Fruit fly (Drosophila melanogaster) whole organism, embryonic: Measurements from ENCODE around the gene CG17752.
A peak's percentile ranks its signal among the peaks of the same experiment; 100 is the strongest.

Experiments
- Awh ChIP-seq: fragments of 200-800 bp; sonication (Bioruptor generic); IDR thresholded peaks from 2 replicates; pipeline ENCODE4, ENCODE4 v1.3.6; 2022; ENCODE audit warnings: missing biosample characterization, missing genetic modification characterization
- BEAF-32 ChIP-seq: fragments of 200-800 bp; sonication (Bioruptor generic); optimal IDR thresholded peaks from 3 replicates; lab custom pipeline; 2017; ENCODE audit warnings: missing biosample characterization, missing genetic modification characterization, mild to moderate bottlenecking, moderate library complexity, missing genetic modification reagents
- Bgb ChIP-seq: fragments of 200-800 bp; sonication (Bioruptor generic); IDR thresholded peaks from 2 replicates; pipeline ENCODE4 v1.3.6; 2022; ENCODE audit warnings: missing biosample characterization, missing genetic modification characterization; ENCODE audit not compliant: partially characterized antibody
- CG10543 ChIP-seq: fragments of 200-800 bp; sonication (Bioruptor generic); optimal IDR thresholded peaks from 3 replicates; lab custom pipeline; 2017; ENCODE audit warnings: missing biosample characterization, mild to moderate bottlenecking, missing genetic modification characterization, moderate library complexity
- CG11247 ChIP-seq: fragments of 200-800 bp; sonication (Bioruptor generic); IDR thresholded peaks from 2 replicates; pipeline ENCODE4 v1.3.6; 2022; ENCODE audit warnings: missing biosample characterization, missing genetic modification characterization
- CG13287 ChIP-seq: fragments of 200-800 bp; sonication (Bioruptor generic); IDR thresholded peaks from 2 replicates; pipeline ENCODE4 v1.3.6; 2022; ENCODE audit warnings: missing biosample characterization, missing genetic modification characterization; ENCODE audit not compliant: partially characterized antibody
- CG13624 ChIP-seq: fragments of 200-800 bp; sonication (Bioruptor generic); optimal IDR thresholded peaks from 2 replicates; lab custom pipeline; 2016; ENCODE audit warnings: missing biosample characterization, missing genetic modification characterization
- CG14050 ChIP-seq: fragments of 200-800 bp; sonication (Bioruptor generic); IDR thresholded peaks from 3 replicates; pipeline ENCODE4 v1.3.6; 2022; ENCODE audit warnings: missing biosample characterization, missing genetic modification characterization
- CG14441 ChIP-seq: fragments of 200-800 bp; sonication (Bioruptor generic); IDR thresholded peaks from 2 replicates; pipeline ENCODE4 v1.3.6; 2022; ENCODE audit warnings: missing biosample characterization, missing genetic modification characterization
- CG14860 ChIP-seq: fragments of 200-800 bp; sonication (Bioruptor generic); IDR thresholded peaks from 3 replicates; pipeline ENCODE4 v1.3.6; 2022; ENCODE audit warnings: missing biosample characterization, missing genetic modification characterization; ENCODE audit not compliant: partially characterized antibody
- CG1603 ChIP-seq: fragments of 200-800 bp; sonication (Bioruptor generic); optimal IDR thresholded peaks from 2 replicates; lab custom pipeline; 2019; ENCODE audit warnings: missing biosample characterization, mild to moderate bottlenecking, missing genetic modification characterization, moderate library complexity
- CG16813 ChIP-seq: fragments of 200-800 bp; sonication (Bioruptor generic); IDR thresholded peaks from 3 replicates; pipeline ENCODE4 v1.3.6; 2022; ENCODE audit warnings: missing biosample characterization, missing genetic modification characterization; ENCODE audit not compliant: partially characterized antibody
- CG17361 ChIP-seq: fragments of 200-800 bp; sonication (Bioruptor generic); IDR thresholded peaks from 3 replicates; pipeline ENCODE4 v1.3.6; 2022; ENCODE audit warnings: missing biosample characterization, missing genetic modification characterization
- CG18619 ChIP-seq: fragments of 200-800 bp; sonication (Bioruptor generic); optimal IDR thresholded peaks from 3 replicates; lab custom pipeline; 2017; ENCODE audit warnings: missing biosample characterization, mild to moderate bottlenecking, missing genetic modification characterization
- CG3281 ChIP-seq: fragments of 200-800 bp; sonication (Bioruptor generic); optimal IDR thresholded peaks from 3 replicates; lab custom pipeline; 2017; ENCODE audit warnings: missing biosample characterization, mild to moderate bottlenecking, missing genetic modification characterization
- CG4820 ChIP-seq: fragments of 200-800 bp; sonication (Bioruptor generic); optimal IDR thresholded peaks from 3 replicates; lab custom pipeline; 2016; ENCODE audit warnings: missing biosample characterization, missing genetic modification characterization
- CG7963 ChIP-seq: fragments of 200-800 bp; sonication (Bioruptor generic); IDR thresholded peaks from 3 replicates; pipeline ENCODE4 v1.3.6; 2022; ENCODE audit warnings: missing biosample characterization, missing genetic modification characterization; ENCODE audit not compliant: partially characterized antibody
- CG8944 ChIP-seq: fragments of 200-800 bp; sonication (Bioruptor generic); optimal IDR thresholded peaks from 3 replicates; lab custom pipeline; 2016; ENCODE audit warnings: missing biosample characterization, missing genetic modification characterization
- Doc3 ChIP-seq: fragments of 200-800 bp; sonication (Bioruptor generic); IDR thresholded peaks from 3 replicates; pipeline ENCODE4 v1.3.6; 2022; ENCODE audit warnings: missing biosample characterization, missing genetic modification characterization; ENCODE audit not compliant: partially characterized antibody
- Dref ChIP-seq: fragments of 200-800 bp; sonication (Bioruptor generic); IDR thresholded peaks from 2 replicates; pipeline ENCODE4 v1.3.6; 2022; ENCODE audit warnings: missing biosample characterization, missing genetic modification characterization
- E2f1 ChIP-seq: fragments of 200-800 bp; sonication (Bioruptor generic); IDR thresholded peaks from 2 replicates; pipeline ENCODE4 v1.3.6; 2022; ENCODE audit warnings: missing biosample characterization, missing genetic modification characterization
- Ets65A ChIP-seq: fragments of 200-800 bp; sonication (Bioruptor generic); peaks from one replicate; lab custom pipeline; 2016; ENCODE audit warnings: missing biosample characterization, missing genetic modification characterization
- HLHmδ ChIP-seq: fragments of 200-800 bp; sonication (Bioruptor generic); optimal IDR thresholded peaks from 2 replicates; lab custom pipeline; 2018; ENCODE audit warnings: missing biosample characterization, mild to moderate bottlenecking, missing genetic modification characterization, moderate library complexity
- MBD-R2 ChIP-seq: fragments of 200-800 bp; sonication (Bioruptor generic); IDR thresholded peaks from 2 replicates; pipeline ENCODE4 v1.3.6; 2022; ENCODE audit warnings: missing biosample characterization, missing genetic modification characterization
- Med ChIP-seq: fragments of 200-800 bp; sonication (Bioruptor generic); peaks from one replicate; lab custom pipeline; 2016; ENCODE audit warnings: missing biosample characterization, missing genetic modification characterization, mild to moderate bottlenecking, inconsistent platforms, moderate library complexity
- NfI ChIP-seq: fragments of 200-800 bp; sonication (Bioruptor generic); optimal IDR thresholded peaks from 3 replicates; lab custom pipeline; 2018; ENCODE audit warnings: missing biosample characterization, mild to moderate bottlenecking, missing genetic modification characterization, moderate library complexity
- Opbp ChIP-seq: fragments of 200-800 bp; sonication (Bioruptor generic); IDR thresholded peaks from 3 replicates; pipeline ENCODE4 v1.3.6; 2022; ENCODE audit warnings: missing biosample characterization, missing genetic modification characterization; ENCODE audit not compliant: partially characterized antibody
- Rfx ChIP-seq: fragments of 200-800 bp; sonication (Bioruptor generic); IDR thresholded peaks from 2 replicates; pipeline ENCODE4 v1.3.6; 2022; ENCODE audit warnings: missing biosample characterization, missing genetic modification characterization
- Rx ChIP-seq: fragments of 200-800 bp; sonication (Bioruptor generic); IDR thresholded peaks from 2 replicates; pipeline ENCODE4 v1.3.6; 2022; ENCODE audit warnings: missing biosample characterization, missing genetic modification characterization
- Scr ChIP-seq: fragments of 200-800 bp; sonication (Bioruptor generic); IDR thresholded peaks from 2 replicates; pipeline ENCODE4 v1.3.6; 2022; ENCODE audit warnings: missing biosample characterization, missing genetic modification characterization; ENCODE audit not compliant: partially characterized antibody
- amos ChIP-seq: fragments of 200-800 bp; sonication (Bioruptor generic); IDR thresholded peaks from 2 replicates; pipeline ENCODE4 v1.3.6; 2022; ENCODE audit warnings: missing biosample characterization, missing genetic modification characterization; ENCODE audit not compliant: partially characterized antibody
- bbx ChIP-seq: fragments of 200-800 bp; sonication (Bioruptor generic); IDR thresholded peaks from 2 replicates; pipeline ENCODE4 v1.3.6; 2022; ENCODE audit warnings: missing biosample characterization, missing genetic modification characterization; ENCODE audit not compliant: partially characterized antibody
- cato ChIP-seq: fragments of 200-800 bp; sonication (Bioruptor generic); optimal IDR thresholded peaks from 2 replicates; lab custom pipeline; 2016; ENCODE audit warnings: missing biosample characterization, missing genetic modification characterization, borderline replicate concordance
- chinmo ChIP-seq: fragments of 200-800 bp; sonication (Bioruptor generic); IDR thresholded peaks from 4 replicates; pipeline ENCODE4 v1.3.6; 2022; ENCODE audit warnings: missing biosample characterization, missing genetic modification characterization; ENCODE audit not compliant: partially characterized antibody
- hbn ChIP-seq: fragments of 200-800 bp; sonication (Bioruptor generic); IDR thresholded peaks from 2 replicates; pipeline ENCODE4 v1.3.6; 2022; ENCODE audit warnings: missing biosample characterization, missing genetic modification characterization; ENCODE audit not compliant: partially characterized antibody
- knrl ChIP-seq: fragments of 200-800 bp; sonication (Bioruptor generic); IDR thresholded peaks from 3 replicates; pipeline ENCODE4 v1.3.6; 2022; ENCODE audit warnings: missing biosample characterization, missing genetic modification characterization; ENCODE audit not compliant: partially characterized antibody
- mam ChIP-seq: fragments of 200-800 bp; sonication (Bioruptor generic); optimal IDR thresholded peaks from 3 replicates; lab custom pipeline; 2016; ENCODE audit warnings: missing biosample characterization, missing genetic modification characterization
- pnt ChIP-seq: fragments of 200-800 bp; sonication (Bioruptor generic); optimal IDR thresholded peaks from 3 replicates; lab custom pipeline; 2016; ENCODE audit warnings: missing biosample characterization, missing genetic modification characterization
- sim ChIP-seq: fragments of 200-800 bp; sonication (Bioruptor generic); IDR thresholded peaks from 2 replicates; pipeline ENCODE4 v1.3.6; 2022; ENCODE audit warnings: missing biosample characterization, missing genetic modification characterization
- slbo ChIP-seq: fragments of 200-800 bp; sonication (Bioruptor generic); IDR thresholded peaks from 2 replicates; pipeline ENCODE4 v1.3.6; 2022; ENCODE audit warnings: missing biosample characterization, missing genetic modification characterization
- sna ChIP-seq: fragments of 200-800 bp; sonication (Bioruptor generic); IDR thresholded peaks from 2 replicates; pipeline ENCODE4 v1.3.6; 2022; ENCODE audit warnings: missing biosample characterization, missing genetic modification characterization; ENCODE audit not compliant: partially characterized antibody
- tna ChIP-seq: fragments of 200-800 bp; sonication (Bioruptor generic); IDR thresholded peaks from 2 replicates; pipeline ENCODE4 v1.3.6; 2022; ENCODE audit warnings: missing biosample characterization, missing genetic modification characterization; ENCODE audit not compliant: partially characterized antibody
- unc-4 ChIP-seq: fragments of 200-800 bp; sonication (Bioruptor generic); IDR thresholded peaks from 2 replicates; pipeline ENCODE4 v1.3.6; 2022; ENCODE audit warnings: missing biosample characterization, missing genetic modification characterization; ENCODE audit not compliant: partially characterized antibody
- vnd ChIP-seq: fragments of 200-800 bp; sonication (Bioruptor generic); IDR thresholded peaks from 3 replicates; pipeline ENCODE4 v1.3.6; 2022; ENCODE audit warnings: missing biosample characterization, missing genetic modification characterization; ENCODE audit not compliant: partially characterized antibody
- wek ChIP-seq: fragments of 200-800 bp; sonication (Bioruptor generic); optimal IDR thresholded peaks from 3 replicates; lab custom pipeline; 2018; ENCODE audit warnings: missing biosample characterization, mild to moderate bottlenecking, missing genetic modification characterization, moderate library complexity

The CG17752 gene

dm6 chr3R:19644094-19644900, 34.3 kb downstream of the CG17752 start, which contains the start of gene Vha13 (continued):
- TF ChIP-seq HLHmδ (GFP tag; lab: Kevin White, UChicago) (peak; percentile 83), chinmo (peak; percentile 70; the same call in 1 of the 4 replicates), CG3281 (GFP tag; lab: Kevin White, UChicago) (peak; percentile 33), Ets65A (GFP tag; lab: Kevin White, UChicago) (peak; percentile 95), CG18619 (GFP tag; lab: Kevin White, UChicago) (peak; percentile 24), sim (GFP tag; lab: Robert Waterston, UW) (no peak), CG11247 (GFP tag; lab: Robert Waterston, UW) (peak; percentile 76), CG8944 (GFP tag; lab: Kevin White, UChicago) (peak; percentile 53), wek (GFP tag; lab: Kevin White, UChicago) (peak; percentile 54), pnt (GFP tag; lab: Kevin White, UChicago) (peak; percentile 15)

- peak; percentile 44; the same call in 1 of the 2 replicates for TF ChIP-seq E2f1
- TF ChIP-seq Awh: 0 out of 2 replicates have a peak, but pooled peaks have one; percentile 7
- TF ChIP-seq amos (GFP tag; lab: Robert Waterston, UW): peak; percentile 83
- TF ChIP-seq sna: 0 out of 2 replicates have a peak, but pooled peaks have one; percentile 69
- peak; percentile 81; the same call in 2 of the 3 replicates for TF ChIP-seq Opbp (GFP tag; lab: Robert Waterston, UW)
- no peak for TF ChIP-seq cato
- TF ChIP-seq CG14441 (GFP tag; lab: Robert Waterston, UW): 0 out of 2 replicates have a peak, but pooled peaks have one; percentile 25
- TF ChIP-seq bbx (GFP tag; lab: Robert Waterston, UW): peak; percentile 84
- no peak for TF ChIP-seq CG10543 (GFP tag; lab: Kevin White, UChicago)
- TF ChIP-seq Dref (GFP tag; lab: Robert Waterston, UW): peak; percentile 65
- TF ChIP-seq CG14050 (GFP tag; lab: Robert Waterston, UW): no peak
- peak; percentile 89 for TF ChIP-seq Scr
- peak; percentile 50 for TF ChIP-seq MBD-R2
- TF ChIP-seq CG11247 (GFP tag; lab: Robert Waterston, UW): no peak
- TF ChIP-seq mam (GFP tag; lab: Kevin White, UChicago): peak; percentile 17
- peak; percentile 65 for TF ChIP-seq Rfx (GFP tag; lab: Robert Waterston, UW)
- TF ChIP-seq vnd (GFP tag; lab: Robert Waterston, UW): peak; percentile 76
- TF ChIP-seq unc-4: peak; percentile 80
- no peak for TF ChIP-seq CG4820 (GFP tag; lab: Kevin White, UChicago)
- 0 out of 3 replicates have a peak, but pooled peaks have one; percentile 3 for TF ChIP-seq CG17361 (GFP tag; lab: Robert Waterston, UW)
- TF ChIP-seq Bgb (GFP tag; lab: Robert Waterston, UW): peak; percentile 79
- TF ChIP-seq CG14860: peak; percentile 66
- peak; percentile 76 for TF ChIP-seq CG16813 (GFP tag; lab: Robert Waterston, UW)
- TF ChIP-seq tna (GFP tag; lab: Robert Waterston, UW): peak; percentile 50
- peak; percentile 20 for TF ChIP-seq NfI (GFP tag; lab: Kevin White, UChicago)
- TF ChIP-seq CG1603 (tag; lab: Kevin White, UChicago): peak; percentile 58
- TF ChIP-seq Rx (GFP tag; lab: Robert Waterston, UW): no peak
- peak; percentile 83 for TF ChIP-seq Med (GFP tag; lab: Kevin White, UChicago)
- peak; percentile 74; the same call in 2 of the 3 replicates for TF ChIP-seq knrl (GFP tag; lab: Robert Waterston, UW)
- peak; percentile 77 for TF ChIP-seq Doc3 (GFP tag; lab: Robert Waterston, UW)
- TF ChIP-seq BEAF-32 (GFP tag; lab: Kevin White, UChicago): peak; percentile 69
- peak; percentile 77 for TF ChIP-seq hbn (GFP tag; lab: Robert Waterston, UW)
- peak; percentile 58; the same call in 1 of the 2 replicates for TF ChIP-seq slbo
- TF ChIP-seq CG7963 (GFP tag; lab: Robert Waterston, UW): peak; percentile 70
- no peak for TF ChIP-seq CG13624 (GFP tag; lab: Kevin White, UChicago)
- peak; percentile 86 for TF ChIP-seq CG13287 (GFP tag; lab: Robert Waterston, UW)
These were observed 34.8 kb downstream of the CG17752 start, which contains the start of gene Nup58 for dm6 chr3R:19644901-19645204. Gene Nup58, plus strand, starts transcription at chr3R:19645026.
